Worm (Caenorhabditis elegans) whole organism, mixed stage, embryonic: ENCODE data around the gene bath-3.

Source experiments
- drap-1 ChIP-seq: fragments of 200-800 bp; sonication (Bioruptor generic); optimal IDR thresholded peaks from 3 replicates; lab custom pipeline; 2018; ENCODE audit warnings: mild to moderate bottlenecking, missing genetic modification characterization, missing compliant biosample characterization
- lin-13 ChIP-seq: fragments of 150-350 bp; optimal IDR thresholded peaks from 2 replicates; lab custom pipeline; 2014; ENCODE audit warnings: missing biosample characterization, missing genetic modification characterization
- nhr-12 ChIP-seq: fragments of 150-350 bp; optimal IDR thresholded peaks from 2 replicates; lab custom pipeline; 2014; ENCODE audit warnings: missing biosample characterization, missing genetic modification characterization
- nhr-28 ChIP-seq: fragments of 150-350 bp; optimal IDR thresholded peaks from 2 replicates; lab custom pipeline; 2014; ENCODE audit warnings: missing biosample characterization, missing genetic modification characterization

ce11 chrII:2011179-2011578, 19.1 kb downstream of the bath-3 start:
- no peak for TF ChIP-seq nhr-12 (tag; lab: Kevin White, UChicago)
- TF ChIP-seq lin-13 (tag; lab: Kevin White, UChicago), result no peak
- no peak for TF ChIP-seq drap-1 (GFP tag; lab: Kevin White, UChicago)
- TF ChIP-seq nhr-28 (tag; lab: Kevin White, UChicago), result no peak
